Fruit fly (Drosophila melanogaster) whole organism, wandering third instar larva: ENCODE results near the gene Usf.
A peak's percentile ranks its signal among the peaks of the same experiment; 100 is the strongest.

Source experiments
- Dfd ChIP-seq: fragments of >200 bp; optimal IDR thresholded peaks from 2 replicates; lab custom pipeline; 2017; ENCODE audit warnings: missing biosample characterization, missing genetic modification characterization
- Hr78 ChIP-seq: fragments of >200 bp; optimal IDR thresholded peaks from 2 replicates; lab custom pipeline; 2017; ENCODE audit warnings: missing biosample characterization, missing genetic modification characterization
- brk ChIP-seq: fragments of 200-800 bp; sonication (Bioruptor generic); optimal IDR thresholded peaks from 2 replicates; lab custom pipeline; 2016; ENCODE audit warnings: missing biosample characterization, mild to moderate bottlenecking, missing genetic modification characterization
- jim ChIP-seq: fragments of 175-275, 200-325 bp; sonication (Bioruptor generic); optimal IDR thresholded peaks from 2 replicates; lab custom pipeline; 2016; ENCODE audit warnings: missing biosample characterization, mild to moderate bottlenecking, missing genetic modification characterization
- rgr ChIP-seq: fragments of 200-800 bp; sonication (Bioruptor generic); optimal IDR thresholded peaks from 3 replicates; lab custom pipeline; 2016; ENCODE audit warnings: missing biosample characterization, mild to moderate bottlenecking, missing genetic modification characterization

- TF ChIP-seq jim (GFP tag; lab: Kevin White, UChicago) (no peak), Hr78 (GFP tag; lab: Kevin White, UChicago) (no peak), brk (GFP tag; lab: Kevin White, UChicago) (no peak), rgr (GFP tag; lab: Kevin White, UChicago) (peak; percentile 44), Dfd (no peak)
These were observed 45.1 kb downstream of the Usf start for dm6 chrX:4503542-4503941.
